Fruit fly (Drosophila melanogaster) whole organism, embryonic: ENCODE data around the gene UQCR-C2.

Experiments used
- Ada2b ChIP-seq: fragments of 200-800 bp; sonication (Bioruptor generic); IDR thresholded peaks from 2 replicates; pipeline ENCODE4 v1.3.6; 2022; ENCODE audit warnings: missing biosample characterization, missing genetic modification characterization
- Asciz ChIP-seq: fragments of 200-800 bp; sonication (Bioruptor generic); optimal IDR thresholded peaks from 2 replicates; lab custom pipeline; 2017; ENCODE audit warnings: missing biosample characterization, mild to moderate bottlenecking, missing genetic modification characterization, missing genetic modification reagents
- Bteb2 ChIP-seq: fragments of 200-800 bp; sonication (Bioruptor generic); optimal IDR thresholded peaks from 2 replicates; lab custom pipeline; 2016; ENCODE audit warnings: missing biosample characterization, missing genetic modification characterization
- CG11247 ChIP-seq: fragments of 200-800 bp; sonication (Bioruptor generic); IDR thresholded peaks from 2 replicates; pipeline ENCODE4 v1.3.6; 2022; ENCODE audit warnings: missing biosample characterization, missing genetic modification characterization
- CG13296 ChIP-seq: fragments of 200-800 bp; sonication (Bioruptor generic); optimal IDR thresholded peaks from 3 replicates; lab custom pipeline; 2018; ENCODE audit warnings: missing biosample characterization, mild to moderate bottlenecking, missing genetic modification characterization
- CG13624 ChIP-seq: fragments of 200-800 bp; sonication (Bioruptor generic); optimal IDR thresholded peaks from 2 replicates; lab custom pipeline; 2016; ENCODE audit warnings: missing biosample characterization, missing genetic modification characterization
- CG17385 ChIP-seq: fragments of 200-800 bp; sonication (Bioruptor generic); optimal IDR thresholded peaks from 3 replicates; lab custom pipeline; 2018; ENCODE audit warnings: missing biosample characterization, mild to moderate bottlenecking, missing genetic modification characterization
- CG18619 ChIP-seq: fragments of 200-800 bp; sonication (Bioruptor generic); optimal IDR thresholded peaks from 3 replicates; lab custom pipeline; 2017; ENCODE audit warnings: missing biosample characterization, mild to moderate bottlenecking, missing genetic modification characterization
- CG34376 ChIP-seq: fragments of 200-800 bp; sonication (Bioruptor generic); optimal IDR thresholded peaks from 2 replicates; lab custom pipeline; 2018; ENCODE audit warnings: missing biosample characterization, mild to moderate bottlenecking, missing genetic modification characterization
- CG3995 ChIP-seq: fragments of 200-800 bp; sonication (Bioruptor generic); optimal IDR thresholded peaks from 3 replicates; lab custom pipeline; 2016; ENCODE audit warnings: missing biosample characterization, missing genetic modification characterization
- CG4328 ChIP-seq: fragments of 200-800 bp; sonication (Bioruptor generic); optimal IDR thresholded peaks from 3 replicates; lab custom pipeline; 2017; ENCODE audit warnings: missing biosample characterization, missing genetic modification reagents, missing genetic modification characterization
- CG6813 ChIP-seq: fragments of 200-800 bp; sonication (Bioruptor generic); optimal IDR thresholded peaks from 2 replicates; lab custom pipeline; 2017; ENCODE audit warnings: missing biosample characterization, missing genetic modification characterization, mild to moderate bottlenecking, moderate library complexity, missing genetic modification reagents
- CG7271 ChIP-seq: fragments of 200-800 bp; sonication (Bioruptor generic); optimal IDR thresholded peaks from 2 replicates; lab custom pipeline; 2018; ENCODE audit warnings: missing biosample characterization, mild to moderate bottlenecking, missing genetic modification characterization, moderate library complexity
- CG8290 ChIP-seq, 3 experiments: fragments of 200-800 bp; sonication (Bioruptor generic); optimal IDR thresholded peaks; 2 replicates each; lab custom pipeline; 2016 to 2019; ENCODE audit warnings: missing biosample characterization in 3 of 3, missing genetic modification characterization in 3 of 3, mild to moderate bottlenecking in 2 of 3, moderate library complexity in 1 of 3
- CG8924 ChIP-seq: fragments of 200-800 bp; optimal IDR thresholded peaks from 3 replicates; lab custom pipeline; 2019; ENCODE audit warnings: missing biosample characterization, mild to moderate bottlenecking, missing genetic modification characterization, moderate library complexity
- CG9932 ChIP-seq: fragments of 200-800 bp; sonication (Bioruptor generic); IDR thresholded peaks from 2 replicates; pipeline ENCODE4 v1.3.6; 2022; ENCODE audit warnings: missing biosample characterization, missing genetic modification characterization
- CrebB ChIP-seq: fragments of 200-800 bp; sonication (Bioruptor generic); optimal IDR thresholded peaks from 3 replicates; lab custom pipeline; 2018; ENCODE audit warnings: missing biosample characterization, mild to moderate bottlenecking, missing genetic modification characterization
- D19A ChIP-seq: fragments of 200-800 bp; optimal IDR thresholded peaks from 3 replicates; lab custom pipeline; 2019; ENCODE audit warnings: missing biosample characterization, mild to moderate bottlenecking, missing genetic modification characterization, moderate library complexity
- Ets65A ChIP-seq: fragments of 200-800 bp; sonication (Bioruptor generic); peaks from one replicate; lab custom pipeline; 2016; ENCODE audit warnings: missing biosample characterization, missing genetic modification characterization
- Fer2 ChIP-seq: fragments of 200-800 bp; sonication (Bioruptor generic); optimal IDR thresholded peaks from 2 replicates; lab custom pipeline; 2018; ENCODE audit warnings: missing biosample characterization, mild to moderate bottlenecking, missing genetic modification characterization, moderate library complexity
- Gug ChIP-seq: fragments of 200-800 bp; sonication (Bioruptor generic); IDR thresholded peaks from 4 replicates; pipeline ENCODE4 v1.3.6; 2022; ENCODE audit warnings: missing biosample characterization, missing genetic modification characterization
- HLH54F ChIP-seq: fragments of 200-800 bp; sonication (Bioruptor generic); optimal IDR thresholded peaks from 3 replicates; lab custom pipeline; 2016; ENCODE audit warnings: missing biosample characterization, missing genetic modification characterization
- Hmr ChIP-seq: fragments of 200-800 bp; sonication (Bioruptor generic); optimal IDR thresholded peaks from 3 replicates; lab custom pipeline; 2017; ENCODE audit warnings: mild to moderate bottlenecking, missing biosample characterization, missing genetic modification reagents, missing genetic modification characterization
- Kr ChIP-seq: fragments of 200-800 bp; sonication (Bioruptor generic); optimal IDR thresholded peaks from 2 replicates; lab custom pipeline; 2017; ENCODE audit warnings: missing biosample characterization, mild to moderate bottlenecking, missing genetic modification characterization
- Lhr ChIP-seq: fragments of 200-800 bp; sonication (Bioruptor generic); optimal IDR thresholded peaks from 3 replicates; lab custom pipeline; 2017; ENCODE audit warnings: mild to moderate bottlenecking, missing biosample characterization, missing genetic modification reagents, missing genetic modification characterization
- MBD-R2 ChIP-seq: fragments of 200-800 bp; sonication (Bioruptor generic); IDR thresholded peaks from 2 replicates; pipeline ENCODE4 v1.3.6; 2022; ENCODE audit warnings: missing biosample characterization, missing genetic modification characterization
- bigmax ChIP-seq: fragments of 200-800 bp; sonication (Bioruptor generic); optimal IDR thresholded peaks from 2 replicates; lab custom pipeline; 2018; ENCODE audit warnings: missing biosample characterization, mild to moderate bottlenecking, missing genetic modification characterization
- chm ChIP-seq: fragments of 200-800 bp; sonication (Bioruptor generic); IDR thresholded peaks from 2 replicates; pipeline ENCODE4 v1.3.6; 2022; ENCODE audit warnings: missing biosample characterization, missing genetic modification characterization
- ci ChIP-seq: fragments of 200-800 bp; sonication (Bioruptor generic); IDR thresholded peaks from 3 replicates; pipeline ENCODE4 v1.3.6; 2022; ENCODE audit warnings: missing biosample characterization, missing genetic modification characterization
- crol ChIP-seq: fragments of 200-800 bp; sonication (Bioruptor generic); IDR thresholded peaks from 2 replicates; pipeline ENCODE4 v1.3.6; 2022; ENCODE audit warnings: missing biosample characterization, missing genetic modification characterization
- exex ChIP-seq: fragments of 200-800 bp; sonication (Bioruptor generic); optimal IDR thresholded peaks from 4 replicates; lab custom pipeline; 2018; ENCODE audit warnings: missing biosample characterization, mild to moderate bottlenecking, missing genetic modification characterization, moderate library complexity
- fru ChIP-seq: fragments of >200 bp; optimal IDR thresholded peaks from 2 replicates; lab custom pipeline; 2017
- gcm2 ChIP-seq: fragments of 200-800 bp; sonication (Bioruptor generic); optimal IDR thresholded peaks from 2 replicates; lab custom pipeline; 2016; ENCODE audit warnings: missing biosample characterization, missing genetic modification characterization
- grau ChIP-seq: fragments of 200-800 bp; optimal IDR thresholded peaks from 3 replicates; lab custom pipeline; 2019; ENCODE audit warnings: missing biosample characterization, mild to moderate bottlenecking, missing genetic modification characterization, moderate library complexity
- ind ChIP-seq: fragments of 200-800 bp; sonication (Bioruptor generic); optimal IDR thresholded peaks from 3 replicates; lab custom pipeline; 2016; ENCODE audit warnings: missing biosample characterization, missing genetic modification characterization
- kah ChIP-seq: fragments of 200-800 bp; sonication (Bioruptor generic); optimal IDR thresholded peaks from 2 replicates; lab custom pipeline; 2018; ENCODE audit warnings: missing biosample characterization, mild to moderate bottlenecking, missing genetic modification characterization
- kay ChIP-seq: fragments of 200-800 bp; sonication (Bioruptor generic); optimal IDR thresholded peaks from 2 replicates; lab custom pipeline; 2016; ENCODE audit warnings: missing biosample characterization, missing genetic modification characterization
- mam ChIP-seq: fragments of 200-800 bp; sonication (Bioruptor generic); optimal IDR thresholded peaks from 3 replicates; lab custom pipeline; 2016; ENCODE audit warnings: missing biosample characterization, missing genetic modification characterization
- nau ChIP-seq: fragments of 200-800 bp; sonication (Bioruptor generic); optimal IDR thresholded peaks from 3 replicates; lab custom pipeline; 2017; ENCODE audit warnings: missing biosample characterization, mild to moderate bottlenecking, missing genetic modification characterization, missing genetic modification reagents
- nmo ChIP-seq: fragments of 200-800 bp; sonication (Bioruptor generic); optimal IDR thresholded peaks from 2 replicates; lab custom pipeline; 2018; ENCODE audit warnings: missing biosample characterization, mild to moderate bottlenecking, missing genetic modification characterization, moderate library complexity
- row ChIP-seq: fragments of 200-800 bp; sonication (Bioruptor generic); IDR thresholded peaks from 3 replicates; pipeline ENCODE4 v1.3.6; 2022; ENCODE audit warnings: missing biosample characterization, missing genetic modification characterization
- shn ChIP-seq: fragments of 200-800 bp; sonication (Bioruptor generic); optimal IDR thresholded peaks from 3 replicates; lab custom pipeline; 2016; ENCODE audit warnings: missing biosample characterization, missing genetic modification characterization
- slbo ChIP-seq: fragments of 200-800 bp; sonication (Bioruptor generic); IDR thresholded peaks from 2 replicates; pipeline ENCODE4 v1.3.6; 2022; ENCODE audit warnings: missing biosample characterization, missing genetic modification characterization
- sqz ChIP-seq: fragments of 200-800 bp; sonication (Bioruptor generic); optimal IDR thresholded peaks from 3 replicates; lab custom pipeline; 2018; ENCODE audit warnings: missing biosample characterization, mild to moderate bottlenecking, missing genetic modification characterization
- sug ChIP-seq: fragments of 200-800 bp; optimal IDR thresholded peaks from 2 replicates; lab custom pipeline; 2019; ENCODE audit warnings: missing biosample characterization, mild to moderate bottlenecking, missing genetic modification characterization, moderate library complexity
- tll ChIP-seq, 2 experiments: fragments of 200-800 bp in 1 of 2; fragments of >200 bp in 1 of 2; sonication (Bioruptor generic) in 1 of 2; optimal IDR thresholded peaks; 2 replicates each; lab custom pipeline; 2017 to 2019; ENCODE audit warnings: missing biosample characterization in 2 of 2, missing genetic modification characterization in 2 of 2, mild to moderate bottlenecking in 1 of 2, moderate library complexity in 1 of 2
- tup ChIP-seq: fragments of 200-800 bp; sonication (Bioruptor generic); optimal IDR thresholded peaks from 2 replicates; lab custom pipeline; 2016; ENCODE audit warnings: missing biosample characterization, mild to moderate bottlenecking, missing genetic modification characterization, moderate library complexity
- unpg ChIP-seq: fragments of 200-800 bp; sonication (Bioruptor generic); optimal IDR thresholded peaks from 3 replicates; lab custom pipeline; 2018; ENCODE audit warnings: missing biosample characterization, mild to moderate bottlenecking, missing genetic modification characterization, moderate library complexity
- zen ChIP-seq: fragments of 200-800 bp; sonication (Bioruptor generic); optimal IDR thresholded peaks from 3 replicates; lab custom pipeline; 2018; ENCODE audit warnings: missing biosample characterization, mild to moderate bottlenecking, missing genetic modification characterization, moderate library complexity

The UQCR-C2 gene

DNA sequence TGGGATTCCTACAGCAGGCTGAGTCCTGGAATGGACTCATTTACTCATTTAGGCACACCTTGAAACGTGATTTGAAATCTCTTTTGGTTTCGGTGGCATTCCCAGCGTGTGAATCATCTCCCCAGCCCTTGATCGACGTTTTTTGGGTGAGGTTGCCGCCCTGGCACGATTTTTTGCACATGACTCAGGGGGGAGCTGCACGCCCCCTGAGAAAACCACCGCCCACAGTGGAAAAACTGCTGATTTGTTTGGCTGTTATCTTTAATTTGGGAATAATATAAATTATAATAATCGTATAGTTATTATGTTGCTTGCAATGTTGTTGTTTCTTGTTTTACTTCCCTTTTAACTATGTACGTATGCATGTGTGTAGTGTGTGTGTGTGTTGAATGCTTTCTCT lies 29.0 kb downstream of the UQCR-C2 start (continued):
- TF ChIP-seq CG34376 (peak; percentile 27), sqz (GFP tag; lab: Kevin White, UChicago) (no peak), CrebB (tag; lab: Kevin White, UChicago) (no peak), kay (peak; percentile 62), CG7271 (tag; lab: Kevin White, UChicago) (no peak), CG13296 (GFP tag; lab: Kevin White, UChicago) (no peak), CG17385 (GFP tag; lab: Kevin White, UChicago) (peak; percentile 8), Ets65A (GFP tag; lab: Kevin White, UChicago) (peak; percentile 13), HLH54F (GFP tag; lab: Kevin White, UChicago) (peak; percentile 13), bigmax (GFP tag; lab: Kevin White, UChicago) (no peak), exex (tag; lab: Kevin White, UChicago) (peak; percentile 45), CG18619 (peak; percentile 1), ci (GFP tag; lab: Robert Waterston, UW) (peak; percentile 10; the same call in 1 of the 3 replicates), CG8924 (tag; lab: Kevin White, UChicago) (peak; percentile 18), CG11247 (GFP tag; lab: Robert Waterston, UW) (no peak), CG3995 (GFP tag; lab: Kevin White, UChicago) (peak; percentile 72), CG9932 (GFP tag; lab: Robert Waterston, UW) (peak; percentile 57; the same call in 1 of the 2 replicates), sug (peak; percentile 71), Hmr (GFP tag; lab: Kevin White, UChicago) (peak; percentile 5), row (GFP tag; lab: Robert Waterston, UW) (peak; percentile 34; the same call in 2 of the 3 replicates), crol (peak; percentile 59), Gug (GFP tag; lab: Robert Waterston, UW) (peak; percentile 41; the same call in 1 of the 4 replicates), slbo (GFP tag; lab: Robert Waterston, UW) (peak; percentile 49), CG8290 (GFP tag; optimal IDR thresholded peaks at IDR 0.05; lab: Kevin White, UChicago) (no peak), CG8290 (tag; optimal IDR thresholded peaks at IDR 0.05; lab: Kevin White, UChicago) (peak in 1 of 2 experiments; percentile 59)
- TF ChIP-seq, all 482 proteins: peak for 50

- no peak for TF ChIP-seq gcm2 (GFP tag; lab: Kevin White, UChicago)
- TF ChIP-seq nau (GFP tag; lab: Kevin White, UChicago), result no peak
- peak; percentile 51 for TF ChIP-seq CG8924 (tag; lab: Kevin White, UChicago)
- TF ChIP-seq CG13624 (GFP tag; lab: Kevin White, UChicago), result no peak
- peak; percentile 9 for TF ChIP-seq CG6813 (GFP tag; lab: Kevin White, UChicago)
- TF ChIP-seq CG4328 (GFP tag; lab: Kevin White, UChicago), result peak; percentile 7
- TF ChIP-seq unpg (GFP tag; lab: Kevin White, UChicago), result no peak
- no peak for TF ChIP-seq Ada2b (GFP tag; lab: Robert Waterston, UW)
- TF ChIP-seq grau (tag; lab: Kevin White, UChicago), result peak; percentile 50
- TF ChIP-seq kah (GFP tag; lab: Kevin White, UChicago), result no peak
- TF ChIP-seq Fer2 (tag; lab: Kevin White, UChicago), result peak; percentile 10
- no peak for TF ChIP-seq tll (GFP tag; optimal IDR thresholded peaks at IDR 0.05; lab: Kevin White, UChicago)
- TF ChIP-seq Asciz (GFP tag; lab: Kevin White, UChicago), result peak; percentile 33
- TF ChIP-seq MBD-R2 (GFP tag; lab: Robert Waterston, UW), result peak; percentile 86
- peak; percentile 39 for TF ChIP-seq Bteb2 (GFP tag; lab: Kevin White, UChicago)
- TF ChIP-seq CG17385 (GFP tag; lab: Kevin White, UChicago), result peak; percentile 44
- TF ChIP-seq D19A (tag; lab: Kevin White, UChicago), result peak; percentile 34
- TF ChIP-seq chm (GFP tag; lab: Robert Waterston, UW), result no peak
- TF ChIP-seq fru (lab: Kevin White, UChicago), result no peak
- peak; percentile 7 for TF ChIP-seq mam
- no peak for TF ChIP-seq Lhr (GFP tag; lab: Kevin White, UChicago)
- no peak; the same call in 3 of the 4 replicates for TF ChIP-seq Gug (GFP tag; lab: Robert Waterston, UW)
- TF ChIP-seq tup (GFP tag; lab: Kevin White, UChicago), result no peak
- no peak for TF ChIP-seq Kr (GFP tag; lab: Kevin White, UChicago)
- peak; percentile 40 for TF ChIP-seq ind (GFP tag; lab: Kevin White, UChicago)
- TF ChIP-seq nmo, result peak; percentile 40
- no peak for TF ChIP-seq shn (GFP tag; lab: Kevin White, UChicago)
- TF ChIP-seq zen, result peak; percentile 41
Measured at dm6 chr3L:16615132-16615709, 31.3 kb downstream of the UQCR-C2 start, which contains the start of gene Mo25. Mo25 (minus strand) TSS chr3L:16615472.
